Fruit fly (Drosophila melanogaster) whole organism, pupa: ENCODE measurements around the gene Osi18.

Source experiments
- CG10348 ChIP-seq: fragments of 200-800 bp; sonication (Bioruptor generic); IDR thresholded peaks from 2 replicates; pipeline ENCODE4 v1.3.6; 2022; ENCODE audit warnings: missing biosample characterization, missing genetic modification characterization
- CG12605 ChIP-seq: fragments of 200-800 bp; sonication (Bioruptor generic); IDR thresholded peaks from 2 replicates; pipeline ENCODE4 v1.3.6; 2022; ENCODE audit warnings: missing biosample characterization, missing genetic modification characterization
- CG13204 ChIP-seq: fragments of 200-800 bp; sonication (Bioruptor generic); optimal IDR thresholded peaks from 2 replicates; lab custom pipeline; 2018; ENCODE audit warnings: missing biosample characterization, mild to moderate bottlenecking, missing genetic modification characterization, moderate library complexity
- CG14655 ChIP-seq: fragments of 200-800 bp; sonication (Bioruptor generic); optimal IDR thresholded peaks from 3 replicates; lab custom pipeline; 2017; ENCODE audit warnings: mild to moderate bottlenecking, missing biosample characterization, missing genetic modification reagents, missing genetic modification characterization
- CG15710 ChIP-seq: fragments of 200-800 bp; sonication (Bioruptor generic); optimal IDR thresholded peaks from 2 replicates; lab custom pipeline; 2018; ENCODE audit warnings: missing biosample characterization, mild to moderate bottlenecking, missing genetic modification characterization, moderate library complexity
- CG17806 ChIP-seq: fragments of 200-800 bp; sonication (Bioruptor generic); optimal IDR thresholded peaks from 2 replicates; lab custom pipeline; 2018; ENCODE audit warnings: missing biosample characterization, mild to moderate bottlenecking, missing genetic modification characterization, moderate library complexity
- CG32121 ChIP-seq: fragments of 200-800 bp; sonication (Bioruptor generic); IDR thresholded peaks from 2 replicates; pipeline ENCODE4 v1.3.6; 2022; ENCODE audit warnings: missing biosample characterization, missing genetic modification characterization
- CG34367 ChIP-seq: fragments of 200-800 bp; sonication (Bioruptor generic); optimal IDR thresholded peaks from 2 replicates; lab custom pipeline; 2018; ENCODE audit warnings: missing biosample characterization, mild to moderate bottlenecking, missing genetic modification characterization
- CG4496 ChIP-seq: fragments of 200-800 bp; sonication (Bioruptor generic); IDR thresholded peaks from 3 replicates; pipeline ENCODE4 v1.3.6; 2022; ENCODE audit warnings: missing biosample characterization, missing genetic modification characterization
- CG8159 ChIP-seq: fragments of 200-800 bp; sonication (Bioruptor generic); optimal IDR thresholded peaks from 3 replicates; lab custom pipeline; 2018; ENCODE audit warnings: missing biosample characterization, mild to moderate bottlenecking, missing genetic modification characterization, moderate library complexity
- CG8301 ChIP-seq: fragments of 200-800 bp; sonication (Bioruptor generic); optimal IDR thresholded peaks from 2 replicates; lab custom pipeline; 2018; ENCODE audit warnings: missing biosample characterization, mild to moderate bottlenecking, missing genetic modification characterization
- CG9948 ChIP-seq: fragments of 200-800 bp; sonication (Bioruptor generic); optimal IDR thresholded peaks from 2 replicates; lab custom pipeline; 2018; ENCODE audit warnings: missing biosample characterization, mild to moderate bottlenecking, missing genetic modification characterization, moderate library complexity
- D1 ChIP-seq: fragments of 200-800 bp; sonication (Bioruptor generic); optimal IDR thresholded peaks from 2 replicates; lab custom pipeline; 2018; ENCODE audit warnings: missing biosample characterization, mild to moderate bottlenecking, missing genetic modification characterization, moderate library complexity
- EcR ChIP-seq: fragments of 200-800 bp; sonication (Bioruptor generic); optimal IDR thresholded peaks from 3 replicates; lab custom pipeline; 2019; ENCODE audit warnings: missing biosample characterization, missing genetic modification characterization, mild to moderate bottlenecking, moderate library complexity, missing genetic modification reagents
- Ets98B ChIP-seq: fragments of 200-800 bp; sonication (Bioruptor generic); IDR thresholded peaks from 2 replicates; pipeline ENCODE4 v1.3.6; 2022; ENCODE audit warnings: missing biosample characterization, missing genetic modification characterization
- Pif1A ChIP-seq: fragments of 200-800 bp; sonication (Bioruptor generic); optimal IDR thresholded peaks from 3 replicates; lab custom pipeline; 2016; ENCODE audit warnings: missing biosample characterization, missing genetic modification characterization
- Pif1B ChIP-seq: fragments of 200-800 bp; sonication (Bioruptor generic); optimal IDR thresholded peaks from 3 replicates; lab custom pipeline; 2016; ENCODE audit warnings: missing biosample characterization, missing genetic modification characterization
- Snoo ChIP-seq: fragments of 200-800 bp; sonication (Bioruptor generic); optimal IDR thresholded peaks from 3 replicates; lab custom pipeline; 2017; ENCODE audit warnings: missing biosample characterization, mild to moderate bottlenecking, missing genetic modification characterization, inconsistent platforms
- fd96Ca ChIP-seq: fragments of 200-800 bp; sonication (Bioruptor generic); IDR thresholded peaks from 3 replicates; pipeline ENCODE4 v1.3.6; 2022; ENCODE audit warnings: missing biosample characterization, missing genetic modification characterization
- gl ChIP-seq: fragments of 200-800 bp; sonication (Bioruptor generic); optimal IDR thresholded peaks from 2 replicates; lab custom pipeline; 2018; ENCODE audit warnings: missing biosample characterization, mild to moderate bottlenecking, missing genetic modification characterization
- rn ChIP-seq: fragments of 200-800 bp; sonication (Bioruptor generic); IDR thresholded peaks from 2 replicates; pipeline ENCODE4 v1.3.6; 2022; ENCODE audit warnings: missing biosample characterization, missing genetic modification characterization

Gene Osi18

dm6 chr3R:6301257-6301839 is 28.7 kb upstream of the Osi18 start, which contains the start of gene Osi15:
Gene Osi15 (plus strand): TSS chr3R:6301804.
- TF ChIP-seq EcR (no peak), CG9948 (no peak), CG15710 (tag; lab: Kevin White, UChicago) (no peak), CG4496 (no peak), Ets98B (GFP tag; lab: Robert Waterston, UW) (no peak), rn (GFP tag; lab: Robert Waterston, UW) (no peak)
- TF ChIP-seq, all 21 proteins: peak for 0

- TF ChIP-seq CG34367 (tag; lab: Kevin White, UChicago) (no peak), gl (tag; lab: Kevin White, UChicago) (no peak), CG8159 (tag; lab: Kevin White, UChicago) (no peak), fd96Ca (GFP tag; lab: Robert Waterston, UW) (no peak)
Measured at dm6 chr3R:6303738-6304137, 26.3 kb upstream of the Osi18 start, which contains the start of gene CG46396. Gene CG46396 (plus strand): TSS chr3R:6304038.

dm6 chr3R:6304947-6305346 is 25.1 kb upstream of the Osi18 start, which contains the start of gene Osi16:
Gene Osi16 (plus strand): TSS chr3R:6305247.
- no peak for TF ChIP-seq CG10348 (GFP tag; lab: Robert Waterston, UW)
- TF ChIP-seq D1, result no peak
- no peak for TF ChIP-seq rn (GFP tag; lab: Robert Waterston, UW)
- TF ChIP-seq Pif1A (GFP tag; lab: Kevin White, UChicago), result no peak
- TF ChIP-seq CG12605 (GFP tag; lab: Robert Waterston, UW), result no peak
- TF ChIP-seq CG13204 (GFP tag; lab: Kevin White, UChicago), result no peak
- TF ChIP-seq CG15710 (tag; lab: Kevin White, UChicago), result no peak
- no peak for TF ChIP-seq fd96Ca (GFP tag; lab: Robert Waterston, UW)
- no peak for TF ChIP-seq CG17806

DNA sequence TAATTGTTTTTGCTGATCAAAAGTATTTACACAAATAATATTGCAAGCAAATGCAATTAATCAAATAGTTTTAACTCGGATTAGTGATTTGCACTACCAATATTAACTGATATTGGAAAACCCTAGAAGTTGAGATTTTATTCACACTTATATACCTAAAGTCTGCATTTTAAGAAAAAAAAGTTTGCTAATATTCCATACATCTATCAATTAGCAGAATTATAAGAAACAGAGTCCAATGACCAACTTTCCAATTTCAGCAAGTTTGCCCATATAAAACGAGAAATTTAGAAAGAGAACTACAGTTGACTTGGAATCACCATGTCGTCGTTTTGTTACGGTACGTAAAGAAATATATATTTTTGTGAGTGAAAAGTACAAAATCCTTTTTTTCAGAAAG is 23.5 kb upstream of the Osi18 start, which contains the start of gene CG46026:
Gene CG46026 (plus strand): TSS at position 301 of the 400 bp plus-strand sequence.
- no peak for TF ChIP-seq CG14655 (GFP tag; lab: Kevin White, UChicago)
- no peak for TF ChIP-seq gl (tag; lab: Kevin White, UChicago)
- TF ChIP-seq CG8159 (tag; lab: Kevin White, UChicago), result no peak
- TF ChIP-seq Pif1A (GFP tag; lab: Kevin White, UChicago), result no peak
- TF ChIP-seq CG34367 (tag; lab: Kevin White, UChicago), result no peak
- TF ChIP-seq D1, result no peak
- TF ChIP-seq EcR, result no peak
- TF ChIP-seq Pif1B (GFP tag; lab: Kevin White, UChicago), result no peak
- no peak for TF ChIP-seq CG17806
- no peak for TF ChIP-seq rn (GFP tag; lab: Robert Waterston, UW)
- no peak for TF ChIP-seq CG32121
- TF ChIP-seq Ets98B (GFP tag; lab: Robert Waterston, UW), result no peak
- no peak for TF ChIP-seq CG10348 (GFP tag; lab: Robert Waterston, UW)
- no peak for TF ChIP-seq CG8301 (tag; lab: Kevin White, UChicago)
- no peak for TF ChIP-seq CG4496
- no peak for TF ChIP-seq CG9948
- no peak for TF ChIP-seq CG13204 (GFP tag; lab: Kevin White, UChicago)

DNA sequence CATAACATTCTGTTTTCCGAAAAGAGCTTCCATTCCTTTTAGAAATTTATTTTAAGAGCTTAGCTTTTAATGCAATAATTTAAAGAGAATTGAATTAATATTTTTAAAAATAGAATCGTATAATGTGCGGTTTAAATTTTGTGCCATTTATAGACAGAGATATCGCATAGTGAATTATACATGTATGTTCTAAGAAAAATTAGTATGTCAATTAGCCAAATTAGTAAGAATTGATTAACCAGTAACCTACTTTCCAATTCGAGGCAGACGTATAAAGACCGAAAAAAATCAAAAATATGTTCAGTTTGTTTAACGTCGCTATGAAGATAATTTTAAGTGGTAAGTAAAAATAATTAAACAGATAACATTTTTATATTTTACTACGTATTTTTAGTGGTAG is 20.4 kb upstream of the Osi18 start, which contains the start of gene CG31560:
Gene CG31560 (plus strand): TSS at position 301 of the 400 bp plus-strand sequence.
- TF ChIP-seq CG15710 (tag; lab: Kevin White, UChicago), result no peak
- TF ChIP-seq Pif1A (GFP tag; lab: Kevin White, UChicago), result no peak
- TF ChIP-seq CG8301 (tag; lab: Kevin White, UChicago), result no peak
- TF ChIP-seq CG9948, result no peak
- TF ChIP-seq CG32121, result no peak
- no peak for TF ChIP-seq CG14655 (GFP tag; lab: Kevin White, UChicago)
- TF ChIP-seq rn (GFP tag; lab: Robert Waterston, UW), result no peak

DNA sequence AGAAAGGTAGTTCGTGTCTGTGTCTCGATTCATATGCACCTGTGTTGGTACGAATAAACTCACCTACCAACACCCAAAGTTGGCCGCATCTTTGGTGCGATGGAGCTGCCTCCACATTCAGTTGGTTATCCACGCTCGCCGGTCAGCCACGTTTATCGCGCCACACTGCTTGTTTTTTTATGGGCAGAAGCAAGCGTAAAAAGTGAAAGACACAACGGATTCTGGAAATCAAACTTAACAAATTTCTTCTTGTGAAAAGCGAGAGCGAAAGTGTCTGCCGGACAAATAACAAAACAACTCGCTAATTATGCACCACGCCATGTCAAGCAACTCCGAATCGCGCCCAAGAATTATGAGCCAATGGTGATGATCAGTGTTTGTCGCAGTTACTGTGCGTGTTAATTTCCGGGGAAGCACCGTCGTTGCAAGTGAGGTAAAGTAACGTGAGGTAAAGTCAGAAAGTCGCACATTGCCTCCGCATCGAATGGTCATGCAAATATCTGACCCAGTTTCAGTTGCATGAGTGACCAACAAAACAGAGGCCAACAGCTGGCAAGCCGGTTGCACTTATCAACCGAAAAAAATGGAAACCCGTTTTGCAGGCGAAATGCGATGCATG is 18.3 kb upstream of the Osi18 start, which contains the start of gene Osi17:
Gene Osi17 (plus strand): TSS at position 132 of the 619 bp plus-strand sequence.
- TF ChIP-seq Pif1A (GFP tag; lab: Kevin White, UChicago) (no peak), CG4496 (0 out of 3 replicates have a peak, but pooled peaks have one; percentile 21)
- TF ChIP-seq, all 21 proteins: peak for 1

DNA sequence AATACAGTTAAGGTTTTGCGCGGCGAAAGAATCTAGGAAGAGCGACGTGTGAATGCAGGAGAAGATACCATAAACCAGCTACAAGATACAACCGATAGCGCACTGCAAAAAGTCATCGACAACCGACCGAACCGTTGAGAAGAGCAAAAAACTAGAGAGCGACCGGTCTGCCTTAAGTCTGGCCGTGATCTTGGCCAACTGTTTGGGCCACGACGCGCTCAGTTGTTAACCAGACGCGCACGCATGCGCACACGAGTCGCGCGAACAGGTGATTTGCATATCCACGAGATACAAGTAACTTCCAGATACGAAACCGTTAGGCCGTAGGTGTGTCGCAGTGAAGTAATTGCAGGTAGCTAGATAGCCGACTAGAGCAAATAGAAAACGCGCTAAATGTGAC is 15.0 kb upstream of the Osi18 start:
- TF ChIP-seq CG13204 (GFP tag; lab: Kevin White, UChicago) (peak; percentile 44), Pif1A (GFP tag; lab: Kevin White, UChicago) (no peak), CG4496 (0 out of 3 replicates have a peak, but pooled peaks have one; percentile 44), CG8159 (tag; lab: Kevin White, UChicago) (no peak), EcR (peak; percentile 63), CG10348 (GFP tag; lab: Robert Waterston, UW) (no peak), Snoo (tag; lab: Kevin White, UChicago) (no peak), D1 (no peak), CG32121 (no peak), Ets98B (GFP tag; lab: Robert Waterston, UW) (no peak), CG12605 (GFP tag; lab: Robert Waterston, UW) (no peak), CG17806 (no peak)
